Fruit fly (Drosophila melanogaster) whole organism, embryonic: Measurements from ENCODE around the gene CG5697.

Source experiments
- Adf1 ChIP-seq: fragments of 200-800 bp; sonication (Bioruptor generic); IDR thresholded peaks from 2 replicates; pipeline ENCODE4 v1.3.6; 2022; ENCODE audit warnings: missing biosample characterization, missing genetic modification characterization
- Atf-2 ChIP-seq: fragments of 200-800 bp; sonication (Bioruptor generic); optimal IDR thresholded peaks from 2 replicates; lab custom pipeline; 2016; ENCODE audit warnings: missing biosample characterization, missing genetic modification characterization
- Awh ChIP-seq: fragments of 200-800 bp; sonication (Bioruptor generic); IDR thresholded peaks from 2 replicates; pipeline ENCODE4, ENCODE4 v1.3.6; 2022; ENCODE audit warnings: missing biosample characterization, missing genetic modification characterization
- BEAF-32 ChIP-seq: fragments of 200-800 bp; sonication (Bioruptor generic); optimal IDR thresholded peaks from 3 replicates; lab custom pipeline; 2017; ENCODE audit warnings: missing biosample characterization, missing genetic modification characterization, mild to moderate bottlenecking, moderate library complexity, missing genetic modification reagents
- CG10565 ChIP-seq: fragments of 200-800 bp; sonication (Bioruptor generic); optimal IDR thresholded peaks from 3 replicates; lab custom pipeline; 2016; ENCODE audit warnings: missing biosample characterization, mild to moderate bottlenecking, missing genetic modification characterization
- CG10959 ChIP-seq: fragments of 200-800 bp; sonication (Bioruptor generic); IDR thresholded peaks from 2 replicates; pipeline ENCODE4 v1.3.6; 2022; ENCODE audit warnings: missing biosample characterization, missing genetic modification characterization
- CG11504 ChIP-seq: fragments of 200-800 bp; sonication (Bioruptor generic); optimal IDR thresholded peaks from 3 replicates; lab custom pipeline; 2019; ENCODE audit warnings: missing biosample characterization, mild to moderate bottlenecking, missing genetic modification characterization, moderate library complexity
- CG13775 ChIP-seq: fragments of 200-800 bp; sonication (Bioruptor generic); optimal IDR thresholded peaks from 3 replicates; lab custom pipeline; 2017; ENCODE audit warnings: missing biosample characterization, mild to moderate bottlenecking, missing genetic modification characterization
- CG14014 ChIP-seq: fragments of 200-800 bp; sonication (Bioruptor generic); IDR thresholded peaks from 2 replicates; pipeline ENCODE4 v1.3.6; 2022; ENCODE audit warnings: missing biosample characterization, missing genetic modification characterization
- CG15479 ChIP-seq: fragments of 200-800 bp; sonication (Bioruptor generic); optimal IDR thresholded peaks from 3 replicates; lab custom pipeline; 2019; ENCODE audit warnings: missing biosample characterization, mild to moderate bottlenecking, missing genetic modification characterization, moderate library complexity
- CG31388 ChIP-seq: fragments of 200-800 bp; sonication (Bioruptor generic); optimal IDR thresholded peaks from 2 replicates; lab custom pipeline; 2016; ENCODE audit warnings: missing biosample characterization, missing genetic modification characterization
- CG31441 ChIP-seq: fragments of 200-800 bp; sonication (Bioruptor generic); IDR thresholded peaks from 2 replicates; pipeline ENCODE4 v1.3.6; 2022; ENCODE audit warnings: missing biosample characterization, missing genetic modification characterization
- CG32532 ChIP-seq: fragments of 200-800 bp; sonication (Bioruptor generic); IDR thresholded peaks from 2 replicates; pipeline ENCODE4 v1.3.6; 2022; ENCODE audit warnings: missing biosample characterization, missing genetic modification characterization
- CG33213 ChIP-seq: fragments of 200-800 bp; sonication (Bioruptor generic); optimal IDR thresholded peaks from 3 replicates; lab custom pipeline; 2016; ENCODE audit warnings: missing biosample characterization, missing genetic modification characterization
- CG3726 ChIP-seq: fragments of 200-800 bp; sonication (Bioruptor generic); IDR thresholded peaks from 3 replicates; pipeline ENCODE4, ENCODE4 v1.3.6; 2022; ENCODE audit warnings: missing biosample characterization, missing genetic modification characterization
- CG7963 ChIP-seq: fragments of 200-800 bp; sonication (Bioruptor generic); IDR thresholded peaks from 3 replicates; pipeline ENCODE4 v1.3.6; 2022; ENCODE audit warnings: missing biosample characterization, missing genetic modification characterization; ENCODE audit not compliant: partially characterized antibody
- CG8388 ChIP-seq: fragments of 200-800 bp; sonication (Bioruptor generic); optimal IDR thresholded peaks from 2 replicates; lab custom pipeline; 2019; ENCODE audit warnings: missing biosample characterization, mild to moderate bottlenecking, missing genetic modification characterization, moderate library complexity
- CG8924 ChIP-seq: fragments of 200-800 bp; optimal IDR thresholded peaks from 3 replicates; lab custom pipeline; 2019; ENCODE audit warnings: missing biosample characterization, mild to moderate bottlenecking, missing genetic modification characterization, moderate library complexity
- CG9609 ChIP-seq: fragments of 200-800 bp; sonication (Bioruptor generic); optimal IDR thresholded peaks from 3 replicates; lab custom pipeline; 2016; ENCODE audit warnings: missing biosample characterization, missing genetic modification characterization
- CG9817 ChIP-seq: fragments of 200-800 bp; sonication (Bioruptor generic); optimal IDR thresholded peaks from 2 replicates; lab custom pipeline; 2018; ENCODE audit warnings: missing biosample characterization, mild to moderate bottlenecking, missing genetic modification characterization, moderate library complexity
- CG9932 ChIP-seq: fragments of 200-800 bp; sonication (Bioruptor generic); IDR thresholded peaks from 2 replicates; pipeline ENCODE4 v1.3.6; 2022; ENCODE audit warnings: missing biosample characterization, missing genetic modification characterization
- Camta ChIP-seq: fragments of 200-800 bp; sonication (Bioruptor generic); optimal IDR thresholded peaks from 2 replicates; lab custom pipeline; 2016; ENCODE audit warnings: missing biosample characterization, missing genetic modification characterization
- D19B ChIP-seq: fragments of 200-800 bp; sonication (Bioruptor generic); optimal IDR thresholded peaks from 2 replicates; lab custom pipeline; 2017; ENCODE audit warnings: missing biosample characterization, mild to moderate bottlenecking, missing genetic modification characterization
- H2.0 ChIP-seq: fragments of 200-800 bp; sonication (Bioruptor generic); IDR thresholded peaks from 2 replicates; pipeline ENCODE4 v1.3.6; 2022; ENCODE audit warnings: missing biosample characterization, missing genetic modification characterization
- HmgZ ChIP-seq: fragments of 200-800 bp; sonication (Bioruptor generic); optimal IDR thresholded peaks from 2 replicates; lab custom pipeline; 2018; ENCODE audit warnings: missing biosample characterization, mild to moderate bottlenecking, missing genetic modification characterization
- Hmx ChIP-seq: fragments of 200-800 bp; sonication (Bioruptor generic); optimal IDR thresholded peaks from 2 replicates; lab custom pipeline; 2016; ENCODE audit warnings: missing biosample characterization, missing genetic modification characterization
- MESR4 ChIP-seq: fragments of 200-800 bp; sonication (Bioruptor generic); optimal IDR thresholded peaks from 2 replicates; lab custom pipeline; 2018; ENCODE audit warnings: missing biosample characterization, mild to moderate bottlenecking, missing genetic modification characterization, moderate library complexity
- Mad ChIP-seq: fragments of 200-800 bp; sonication (Bioruptor generic); optimal IDR thresholded peaks from 2 replicates; lab custom pipeline; 2016; ENCODE audit warnings: missing biosample characterization, missing genetic modification characterization
- Mes4 ChIP-seq: fragments of 200-800 bp; sonication (Bioruptor generic); optimal IDR thresholded peaks from 2 replicates; lab custom pipeline; 2016; ENCODE audit warnings: missing biosample characterization, missing genetic modification characterization
- Myb ChIP-seq: fragments of 200-800 bp; sonication (Bioruptor generic); optimal IDR thresholded peaks from 2 replicates; lab custom pipeline; 2016; ENCODE audit warnings: missing biosample characterization, missing genetic modification characterization
- Oli ChIP-seq: fragments of 200-800 bp; sonication (Bioruptor generic); optimal IDR thresholded peaks from 2 replicates; lab custom pipeline; 2018; ENCODE audit warnings: missing biosample characterization, mild to moderate bottlenecking, missing genetic modification characterization, moderate library complexity
- Pdp1 ChIP-seq, 2 experiments: fragments of 200-800 bp; sonication (Bioruptor generic); optimal IDR thresholded peaks; 3 replicates each; lab custom pipeline; 2016; ENCODE audit warnings: missing biosample characterization in 2 of 2, missing genetic modification characterization in 2 of 2, mild to moderate bottlenecking in 1 of 2, moderate library complexity in 1 of 2
- Rx ChIP-seq: fragments of 200-800 bp; sonication (Bioruptor generic); IDR thresholded peaks from 2 replicates; pipeline ENCODE4 v1.3.6; 2022; ENCODE audit warnings: missing biosample characterization, missing genetic modification characterization
- Usf ChIP-seq: fragments of 200-800 bp; sonication (Bioruptor generic); optimal IDR thresholded peaks from 2 replicates; lab custom pipeline; 2017; ENCODE audit warnings: missing genotype, missing biosample characterization, missing genetic modification characterization
- aop ChIP-seq: fragments of 200-800 bp; sonication (Bioruptor generic); IDR thresholded peaks from 2 replicates; pipeline ENCODE4 v1.3.6; 2022; ENCODE audit warnings: missing biosample characterization, missing genetic modification characterization
- bab2 ChIP-seq: fragments of 200-800 bp; sonication (Bioruptor generic); optimal IDR thresholded peaks from 2 replicates; lab custom pipeline; 2016; ENCODE audit warnings: missing biosample characterization, missing genetic modification characterization
- chif ChIP-seq, 2 experiments: fragments of 200-800 bp; sonication (Bioruptor generic); optimal IDR thresholded peaks; 3 replicates each; lab custom pipeline; 2016; ENCODE audit warnings: missing biosample characterization in 2 of 2, missing genetic modification characterization in 2 of 2
- eve ChIP-seq, 2 experiments: fragments of >200 bp; optimal IDR thresholded peaks; 2 replicates each; lab custom pipeline; 2017; ENCODE audit warnings: missing biosample characterization in 2 of 2, missing genetic modification characterization in 2 of 2
- gcm2 ChIP-seq: fragments of 200-800 bp; sonication (Bioruptor generic); optimal IDR thresholded peaks from 2 replicates; lab custom pipeline; 2016; ENCODE audit warnings: missing biosample characterization, missing genetic modification characterization
- jing ChIP-seq: fragments of 200-800 bp; sonication (Bioruptor generic); optimal IDR thresholded peaks from 2 replicates; lab custom pipeline; 2018; ENCODE audit warnings: missing biosample characterization, mild to moderate bottlenecking, missing genetic modification characterization
- jumu ChIP-seq: fragments of 200-800 bp; sonication (Bioruptor generic); optimal IDR thresholded peaks from 3 replicates; lab custom pipeline; 2016; ENCODE audit warnings: missing biosample characterization, missing genetic modification characterization
- ken ChIP-seq: fragments of 200-800 bp; sonication (Bioruptor generic); IDR thresholded peaks from 3 replicates; pipeline ENCODE4 v1.3.6; 2022; ENCODE audit warnings: missing biosample characterization, missing genetic modification characterization
- lmd ChIP-seq: fragments of 200-800 bp; sonication (Bioruptor generic); IDR thresholded peaks from 2 replicates; pipeline ENCODE4 v1.3.6; 2022; ENCODE audit warnings: missing biosample characterization, missing genetic modification characterization
- org-1 ChIP-seq: fragments of 200-800 bp; sonication (Bioruptor generic); optimal IDR thresholded peaks from 2 replicates; lab custom pipeline; 2017; ENCODE audit warnings: missing biosample characterization, missing genetic modification characterization
- p53 ChIP-seq: fragments of 200-800 bp; sonication (Bioruptor generic); optimal IDR thresholded peaks from 2 replicates; lab custom pipeline; 2016; ENCODE audit warnings: missing biosample characterization, missing genetic modification characterization
- pzg ChIP-seq: fragments of 200-800 bp; sonication (Bioruptor generic); optimal IDR thresholded peaks from 3 replicates; lab custom pipeline; 2018; ENCODE audit warnings: missing biosample characterization, mild to moderate bottlenecking, missing genetic modification characterization, moderate library complexity
- seq ChIP-seq: fragments of 200-800 bp; sonication (Bioruptor generic); IDR thresholded peaks from 2 replicates; pipeline ENCODE4 v1.3.6; 2022; ENCODE audit warnings: missing biosample characterization, missing genetic modification characterization
- sima ChIP-seq: fragments of 200-800 bp; sonication (Bioruptor generic); optimal IDR thresholded peaks from 2 replicates; lab custom pipeline; 2016; ENCODE audit warnings: missing biosample characterization, missing genetic modification characterization
- sob ChIP-seq: fragments of 200-800 bp; sonication (Bioruptor generic); IDR thresholded peaks from 2 replicates; pipeline ENCODE4 v1.3.6; 2022; ENCODE audit warnings: missing biosample characterization, missing genetic modification characterization
- trh ChIP-seq: fragments of 200-800 bp; sonication (Bioruptor generic); optimal IDR thresholded peaks from 2 replicates; lab custom pipeline; 2016; ENCODE audit warnings: missing biosample characterization, missing genetic modification characterization
- vnd ChIP-seq: fragments of 200-800 bp; sonication (Bioruptor generic); IDR thresholded peaks from 3 replicates; pipeline ENCODE4 v1.3.6; 2022; ENCODE audit warnings: missing biosample characterization, missing genetic modification characterization; ENCODE audit not compliant: partially characterized antibody

The CG5697 gene

dm6 chr3R:21060430-21061245, 44.9 kb downstream of the CG5697 start, which contains the start of gene Mvl (continued):
- TF ChIP-seq Pdp1 (GFP tag; optimal IDR thresholded peaks at IDR 0.05; lab: Kevin White, UChicago) (no peak), Hmx (GFP tag; lab: Kevin White, UChicago) (no peak), H2.0 (GFP tag; lab: Robert Waterston, UW) (no peak), MESR4 (GFP tag; lab: Kevin White, UChicago) (peak; percentile 34), Adf1 (peak; percentile 29; the same call in 1 of the 2 replicates), Atf-2 (GFP tag; lab: Kevin White, UChicago) (no peak), CG3726 (no peak), CG13775 (GFP tag; lab: Kevin White, UChicago) (no peak), CG11504 (tag; lab: Kevin White, UChicago) (no peak), pzg (GFP tag; lab: Kevin White, UChicago) (peak; percentile 72), bab2 (GFP tag; lab: Kevin White, UChicago) (no peak), CG33213 (GFP tag; lab: Kevin White, UChicago) (no peak), seq (GFP tag; lab: Robert Waterston, UW) (no peak), CG9817 (tag; lab: Kevin White, UChicago) (no peak), jumu (no peak), chif (GFP tag; optimal IDR thresholded peaks at IDR 0.05; lab: Kevin White, UChicago) (no peak), p53 (no peak), aop (GFP tag; lab: Robert Waterston, UW) (no peak), Camta (GFP tag; lab: Kevin White, UChicago) (no peak), gcm2 (GFP tag; lab: Kevin White, UChicago) (no peak), Myb (GFP tag; lab: Kevin White, UChicago) (peak; percentile 88), CG31388 (GFP tag; lab: Kevin White, UChicago) (no peak), eve (GFP tag; optimal IDR thresholded peaks at IDR 0.05; lab: Kevin White, UChicago) (peak in 1 of 2 experiments; percentile 73), Usf (GFP tag; lab: Kevin White, UChicago) (no peak), CG15479 (GFP tag; lab: Kevin White, UChicago) (no peak), ken (no peak), CG9932 (GFP tag; lab: Robert Waterston, UW) (no peak), lmd (GFP tag; lab: Robert Waterston, UW) (no peak), Oli (tag; lab: Kevin White, UChicago) (no peak), Awh (GFP tag; lab: Robert Waterston, UW) (no peak), Mes4 (GFP tag; lab: Kevin White, UChicago) (no peak), trh (GFP tag; lab: Kevin White, UChicago) (no peak), BEAF-32 (peak; percentile 41), CG10565 (GFP tag; lab: Kevin White, UChicago) (no peak), vnd (GFP tag; lab: Robert Waterston, UW) (no peak), Rx (no peak), D19B (GFP tag; lab: Kevin White, UChicago) (no peak), CG32532 (GFP tag; lab: Robert Waterston, UW) (no peak), sima (GFP tag; lab: Kevin White, UChicago) (no peak), CG8924 (peak; percentile 22), org-1 (GFP tag; lab: Kevin White, UChicago) (no peak), jing (GFP tag; lab: Kevin White, UChicago) (no peak), Mad (GFP tag; lab: Kevin White, UChicago) (no peak), sob (GFP tag; lab: Robert Waterston, UW) (no peak), CG31441 (GFP tag; lab: Robert Waterston, UW) (no peak), CG14014 (no peak), CG9609 (GFP tag; lab: Kevin White, UChicago) (no peak), CG7963 (GFP tag; lab: Robert Waterston, UW) (no peak), CG10959 (no peak), HmgZ (tag; lab: Kevin White, UChicago) (peak; percentile 81), CG8388 (GFP tag; lab: Kevin White, UChicago) (no peak)
